Fruit fly (Drosophila melanogaster): ENCODE results near the gene CG45071.

The CG45071 gene

DNA sequence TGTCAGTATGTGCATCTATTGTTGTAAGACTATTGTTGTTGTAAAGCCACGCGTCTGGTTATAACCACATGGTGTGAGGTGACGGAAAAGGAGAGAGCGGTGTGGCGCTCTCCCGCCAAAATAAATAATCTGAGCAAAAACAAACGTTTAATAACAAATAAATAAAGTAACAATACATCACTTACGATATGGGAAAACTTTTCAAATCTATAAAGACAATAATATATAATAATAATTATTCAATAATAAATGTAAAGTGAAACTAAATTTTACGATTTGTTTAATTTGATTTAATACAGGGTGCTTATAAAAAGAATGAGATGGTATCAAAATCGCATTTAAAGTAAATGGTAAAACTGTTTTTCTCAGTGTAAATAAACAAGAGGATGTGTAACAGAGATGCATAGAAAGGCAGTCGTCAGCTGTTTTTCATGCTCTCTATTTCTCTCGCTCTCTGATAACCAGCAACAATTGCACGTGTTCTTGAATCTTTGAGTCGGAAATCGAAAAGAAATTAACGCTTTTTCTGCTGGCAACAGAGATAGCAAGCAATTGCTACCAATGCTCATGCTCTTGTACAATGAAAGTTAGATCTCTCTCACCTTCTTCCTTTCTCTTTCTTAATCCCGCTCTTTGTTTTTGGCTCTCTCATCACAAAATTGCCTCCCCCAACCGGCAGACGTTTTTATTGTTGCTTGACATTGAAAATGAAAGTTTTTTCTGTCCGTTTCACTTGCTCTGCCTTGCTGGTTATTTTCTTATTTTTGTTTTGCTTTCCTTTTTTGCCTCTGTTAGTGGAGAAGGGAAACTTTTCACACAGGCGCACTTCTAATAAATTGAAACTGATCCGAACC is 6.8 kb upstream of the CG45071 start (continued):
- TF ChIP-seq Kr (GFP tag; optimal IDR thresholded peaks at IDR 0.05): no peak
- TF ChIP-seq D (optimal IDR thresholded peaks at IDR 0.05): no peak
- TF ChIP-seq D (GFP tag; optimal IDR thresholded peaks at IDR 0.05): peak; percentile 93
- no peak; the same call in 1 of the 2 replicates for TF ChIP-seq klu (GFP tag; IDR thresholded peaks at IDR 0.05)
- no peak for TF ChIP-seq CG6791 (GFP tag; IDR thresholded peaks at IDR 0.05; ENCODE audit: partially characterized antibody)
- TF ChIP-seq slou (GFP tag; optimal IDR thresholded peaks at IDR 0.05): no peak
- no peak for TF ChIP-seq CG3847 (GFP tag; IDR thresholded peaks at IDR 0.05)
- no peak for TF ChIP-seq Oaz (GFP tag; IDR thresholded peaks at IDR 0.05)
- no peak for TF ChIP-seq dm (GFP tag; optimal IDR thresholded peaks at IDR 0.05)
- peak; percentile 43; the same call in 1 of the 2 replicates for TF ChIP-seq GATAe (GFP tag; conservative IDR thresholded peaks at IDR 0.05)
- peak; percentile 0 for TF ChIP-seq Atf-2 (GFP tag; optimal IDR thresholded peaks at IDR 0.05)
- no peak for TF ChIP-seq CG7745 (tag; optimal IDR thresholded peaks at IDR 0.05)
- TF ChIP-seq CG33213 (GFP tag; optimal IDR thresholded peaks at IDR 0.05): no peak
- peak; percentile 29 for TF ChIP-seq CG30020 (tag; optimal IDR thresholded peaks at IDR 0.05)
- TF ChIP-seq PHDP (tag; optimal IDR thresholded peaks at IDR 0.05): peak; percentile 86
- no peak for TF ChIP-seq dan (GFP tag; IDR thresholded peaks at IDR 0.05)
- peak; percentile 85 for TF ChIP-seq nmo (GFP tag; optimal IDR thresholded peaks at IDR 0.05)
- TF ChIP-seq CG11504 (tag; optimal IDR thresholded peaks at IDR 0.05): peak; percentile 91
- peak; percentile 69; the same call in 1 of the 2 replicates for TF ChIP-seq onecut (GFP tag; IDR thresholded peaks at IDR 0.05)
- TF ChIP-seq CG12104 (GFP tag; optimal IDR thresholded peaks at IDR 0.05): peak; percentile 80
- TF ChIP-seq bigmax (GFP tag; optimal IDR thresholded peaks at IDR 0.05): no peak
- no peak for TF ChIP-seq prd (optimal IDR thresholded peaks at IDR 0.05)
- TF ChIP-seq prd (GFP tag; IDR thresholded peaks at IDR 0.05): peak; percentile 80
- no peak for TF ChIP-seq HLHmδ (GFP tag; optimal IDR thresholded peaks at IDR 0.05)
- peak; percentile 63 for TF ChIP-seq CG6654 (GFP tag; optimal IDR thresholded peaks at IDR 0.05)
- TF ChIP-seq CG9797 (GFP tag; optimal IDR thresholded peaks at IDR 0.05): no peak
- TF ChIP-seq Bteb2 (GFP tag; optimal IDR thresholded peaks at IDR 0.05): no peak
- TF ChIP-seq sim (GFP tag; IDR thresholded peaks at IDR 0.05): peak; percentile 89
- TF ChIP-seq Abd-B (GFP tag; optimal IDR thresholded peaks at IDR 0.05): peak; percentile 52
- no peak; the same call in 1 of the 2 replicates for TF ChIP-seq hbn (GFP tag; IDR thresholded peaks at IDR 0.05; ENCODE audit: partially characterized antibody)
- TF ChIP-seq CG1024 (GFP tag; IDR thresholded peaks at IDR 0.05): peak; percentile 85
- no peak for TF ChIP-seq CG8765 (GFP tag; IDR thresholded peaks at IDR 0.05)
- TF ChIP-seq Spps (tag; optimal IDR thresholded peaks at IDR 0.05): peak; percentile 93
- TF ChIP-seq CG3407 (GFP tag; optimal IDR thresholded peaks at IDR 0.05): peak; percentile 79
- TF ChIP-seq CG31224 (GFP tag; IDR thresholded peaks at IDR 0.05): peak; percentile 66; the same call in 1 of the 2 replicates
- peak; percentile 79 for TF ChIP-seq CG33557 (GFP tag; optimal IDR thresholded peaks at IDR 0.05)
- TF ChIP-seq YL-1 (GFP tag; optimal IDR thresholded peaks at IDR 0.05): no peak
- peak; percentile 19 for TF ChIP-seq CG1792 (GFP tag; optimal IDR thresholded peaks at IDR 0.05)
- TF ChIP-seq Tbp (GFP tag; optimal IDR thresholded peaks at IDR 0.05): no peak
- no peak for TF ChIP-seq Lpt (GFP tag; optimal IDR thresholded peaks at IDR 0.05)
- peak; percentile 88 for TF ChIP-seq salm (tag; optimal IDR thresholded peaks at IDR 0.05)
- peak; percentile 76 for TF ChIP-seq CG12659 (GFP tag; optimal IDR thresholded peaks at IDR 0.05)
- TF ChIP-seq Aef1 (GFP tag; IDR thresholded peaks at IDR 0.05): no peak; the same call in 1 of the 3 replicates
- peak; percentile 87 for TF ChIP-seq HHEX (GFP tag; optimal IDR thresholded peaks at IDR 0.05)
- TF ChIP-seq MESR4 (GFP tag; optimal IDR thresholded peaks at IDR 0.05): no peak
- no peak for TF ChIP-seq hkb (optimal IDR thresholded peaks at IDR 0.05)
- TF ChIP-seq hkb (GFP tag; IDR thresholded peaks at IDR 0.05): peak; percentile 93
- TF ChIP-seq CG32772 (GFP tag; IDR thresholded peaks at IDR 0.05): peak; percentile 71; the same call in 1 of the 2 replicates
- peak; percentile 94 for TF ChIP-seq gcm (GFP tag; optimal IDR thresholded peaks at IDR 0.05)
- no peak for TF ChIP-seq ham (GFP tag; IDR thresholded peaks at IDR 0.05)

Data from whole organism, embryonic.